Worm (Caenorhabditis elegans) whole organism, young adult: ENCODE measurements around the gene Y73B6BL.288.

Experiments
- B0261.1 ChIP-seq: sonication (generic microtip); optimal IDR thresholded peaks from 2 replicates; lab custom pipeline; 2016; ENCODE audit warnings: mild to moderate bottlenecking, missing genetic modification characterization, moderate library complexity, missing compliant biosample characterization
- F33H1.4 ChIP-seq: fragments of 200-800 bp; sonication (Bioruptor generic); IDR thresholded peaks from 2 replicates; pipeline ENCODE4 v1.3.6; 2022; ENCODE audit warnings: missing genetic modification reagents, missing genetic modification characterization, missing compliant biosample characterization
- F52B5.7 ChIP-seq: sonication (generic microtip); optimal IDR thresholded peaks from 2 replicates; lab custom pipeline; 2016; ENCODE audit warnings: mild to moderate bottlenecking, missing genetic modification characterization, missing compliant biosample characterization
- F57A8.1 ChIP-seq: fragments of 200-800 bp; sonication (Bioruptor generic); optimal IDR thresholded peaks from 2 replicates; lab custom pipeline; 2018; ENCODE audit warnings: mild to moderate bottlenecking, missing genetic modification characterization, moderate library complexity, missing compliant biosample characterization
- K11D2.4 ChIP-seq: fragments of 200-800 bp; sonication (Bioruptor generic); IDR thresholded peaks from 2 replicates; pipeline ENCODE4 v1.3.6; 2022; ENCODE audit warnings: missing genetic modification reagents, missing genetic modification characterization, missing compliant biosample characterization
- T07F8.4 ChIP-seq: sonication (generic microtip); optimal IDR thresholded peaks from 2 replicates; lab custom pipeline; 2016; ENCODE audit warnings: mild to moderate bottlenecking, missing genetic modification characterization, moderate library complexity, missing compliant biosample characterization
- T26A5.8 ChIP-seq: sonication (generic microtip); optimal IDR thresholded peaks from 2 replicates; lab custom pipeline; 2016; ENCODE audit warnings: missing genetic modification characterization, missing compliant biosample characterization
- akir-1 ChIP-seq: fragments of 200-800 bp; sonication (Bioruptor generic); optimal IDR thresholded peaks from 2 replicates; lab custom pipeline; 2018; ENCODE audit warnings: mild to moderate bottlenecking, missing genetic modification characterization, moderate library complexity, missing compliant biosample characterization
- aptf-3 ChIP-seq: fragments of 200-800 bp; sonication (Bioruptor generic); IDR thresholded peaks from 2 replicates; pipeline ENCODE4 v1.3.6; 2022; ENCODE audit warnings: missing genetic modification characterization, missing compliant biosample characterization
- athp-1 ChIP-seq: sonication (generic microtip); optimal IDR thresholded peaks from 2 replicates; lab custom pipeline; 2017; ENCODE audit warnings: mild to moderate bottlenecking, missing genetic modification characterization, missing compliant biosample characterization
- bed-1 ChIP-seq: fragments of 200-800 bp; sonication (Bioruptor generic); IDR thresholded peaks from 2 replicates; pipeline ENCODE4 v1.3.6; 2022; ENCODE audit warnings: missing genetic modification reagents, missing genetic modification characterization, missing compliant biosample characterization
- cebp-2 ChIP-seq: fragments of 200-800 bp; sonication (Bioruptor generic); IDR thresholded peaks from 2 replicates; pipeline ENCODE4 v1.3.6; 2022; ENCODE audit warnings: missing genetic modification characterization, missing compliant biosample characterization
- ceh-40 ChIP-seq: fragments of 200-800 bp; sonication (Bioruptor generic); IDR thresholded peaks from 2 replicates; pipeline ENCODE4 v1.3.6; 2022; ENCODE audit warnings: missing genetic modification characterization, missing compliant biosample characterization
- ceh-58 ChIP-seq: fragments of 200-800 bp; sonication (Bioruptor generic); IDR thresholded peaks from 2 replicates; pipeline ENCODE4 v1.3.6; 2022; ENCODE audit warnings: missing genetic modification characterization, missing compliant biosample characterization
- dpff-1 ChIP-seq: sonication (generic microtip); optimal IDR thresholded peaks from 2 replicates; lab custom pipeline; 2017; ENCODE audit warnings: mild to moderate bottlenecking, missing genetic modification characterization, missing compliant biosample characterization
- dpl-1 ChIP-seq: fragments of 150-350 bp; optimal IDR thresholded peaks from 2 replicates; lab custom pipeline; 2014; ENCODE audit warnings: missing biosample characterization, missing genetic modification reagents, missing genetic modification characterization
- egl-44 ChIP-seq: fragments of 200-800 bp; sonication (Bioruptor generic); IDR thresholded peaks from 2 replicates; pipeline ENCODE4 v1.3.6; 2022; ENCODE audit warnings: missing genetic modification reagents, missing genetic modification characterization, missing compliant biosample characterization
- egrh-3 ChIP-seq: fragments of 200-800 bp; sonication (Bioruptor generic); IDR thresholded peaks from 2 replicates; pipeline ENCODE4 v1.3.6; 2022; ENCODE audit warnings: missing genetic modification reagents, missing genetic modification characterization, missing compliant biosample characterization
- ekl-4 ChIP-seq: fragments of 200-800 bp; sonication (Bioruptor generic); IDR thresholded peaks from 2 replicates; pipeline ENCODE4 v1.3.6; 2022; ENCODE audit warnings: missing genetic modification reagents, missing genetic modification characterization, missing compliant biosample characterization
- ets-4 ChIP-seq: fragments of 200-800 bp; sonication (Bioruptor generic); optimal IDR thresholded peaks from 2 replicates; lab custom pipeline; 2018; ENCODE audit warnings: mild to moderate bottlenecking, missing genetic modification characterization, missing compliant biosample characterization
- him-1 ChIP-seq: sonication (generic microtip); optimal IDR thresholded peaks from 2 replicates; lab custom pipeline; 2016; ENCODE audit warnings: missing genotype, missing genetic modification reagents, missing genetic modification characterization, missing compliant biosample characterization
- hlh-26 ChIP-seq: fragments of 200-800 bp; sonication (Bioruptor generic); conservative IDR thresholded peaks from 2 replicates; pipeline ENCODE4 v1.3.6; 2022; ENCODE audit warnings: missing genetic modification reagents, missing genetic modification characterization, missing compliant biosample characterization
- hmg-1.2 ChIP-seq: fragments of 200-800 bp; sonication (Bioruptor generic); IDR thresholded peaks from 2 replicates; pipeline ENCODE4 v1.3.6; 2022; ENCODE audit warnings: missing genetic modification reagents, missing genetic modification characterization, missing compliant biosample characterization
- hrde-1 ChIP-seq: sonication (generic microtip); optimal IDR thresholded peaks from 2 replicates; lab custom pipeline; 2016; ENCODE audit warnings: missing genetic modification characterization, mild to moderate bottlenecking, missing compliant biosample characterization, moderate library complexity, missing genotype, missing genetic modification reagents, borderline replicate concordance
- hsf-1 ChIP-seq: fragments of 200-800 bp; sonication (Bioruptor generic); IDR thresholded peaks from 2 replicates; pipeline ENCODE4 v1.3.6; 2022; ENCODE audit warnings: missing genetic modification reagents, missing genetic modification characterization, missing compliant biosample characterization
- let-526 ChIP-seq: fragments of 200-800 bp; sonication (Bioruptor generic); IDR thresholded peaks from 2 replicates; pipeline ENCODE4 v1.3.6; 2022; ENCODE audit warnings: missing genetic modification reagents, missing genetic modification characterization, missing compliant biosample characterization
- madf-3 ChIP-seq: fragments of 200-800 bp; sonication (Bioruptor generic); IDR thresholded peaks from 2 replicates; pipeline ENCODE4 v1.3.6; 2022; ENCODE audit warnings: missing genetic modification reagents, missing genetic modification characterization, missing compliant biosample characterization
- mel-28 ChIP-seq: sonication (generic microtip); optimal IDR thresholded peaks from 2 replicates; lab custom pipeline; 2016; ENCODE audit warnings: borderline replicate concordance, mild to moderate bottlenecking, missing genetic modification characterization, missing compliant biosample characterization
- mxl-1 ChIP-seq: sonication (generic microtip); optimal IDR thresholded peaks from 2 replicates; lab custom pipeline; 2016; ENCODE audit warnings: missing genetic modification characterization, missing compliant biosample characterization
- nfya-1 ChIP-seq: sonication (generic microtip); optimal IDR thresholded peaks from 2 replicates; lab custom pipeline; 2017; ENCODE audit warnings: antibody characterized with exemption, missing compliant biosample characterization, missing genetic modification characterization, borderline replicate concordance; ENCODE audit not compliant: insufficient read depth
- nfya-2 ChIP-seq: fragments of 200-800 bp; sonication (Bioruptor generic); IDR thresholded peaks from 2 replicates; pipeline ENCODE4 v1.3.6; 2022; ENCODE audit warnings: missing genetic modification reagents, missing genetic modification characterization, missing compliant biosample characterization
- nfyb-1 ChIP-seq: fragments of 200-800 bp; sonication (Bioruptor generic); IDR thresholded peaks from 2 replicates; pipeline ENCODE4 v1.3.6; 2022; ENCODE audit warnings: missing genetic modification reagents, missing genetic modification characterization, missing compliant biosample characterization
- pbrm-1 ChIP-seq: fragments of 200-800 bp; sonication (Bioruptor generic); IDR thresholded peaks from 2 replicates; pipeline ENCODE4 v1.3.6; 2022; ENCODE audit warnings: missing genetic modification reagents, missing genetic modification characterization, missing compliant biosample characterization
- repo-1 ChIP-seq: sonication (generic microtip); optimal IDR thresholded peaks from 2 replicates; lab custom pipeline; 2017; ENCODE audit warnings: mild to moderate bottlenecking, missing genetic modification characterization, missing compliant biosample characterization
- rpc-1 ChIP-seq, 2 experiments: fragments of 150-350 bp in 1 of 2; sonication (generic microtip) in 1 of 2; optimal IDR thresholded peaks; 2 replicates each; lab custom pipeline; 2014 to 2018; ENCODE audit warnings: missing biosample characterization in 1 of 2, missing genetic modification characterization in 1 of 2, missing genetic modification reagents in 1 of 2, missing genotype in 1 of 2
- sdz-38 ChIP-seq: sonication (generic microtip); optimal IDR thresholded peaks from 2 replicates; lab custom pipeline; 2016; ENCODE audit warnings: missing genotype, missing genetic modification characterization, missing compliant biosample characterization
- sea-2 ChIP-seq: fragments of 200-800 bp; sonication (Bioruptor generic); IDR thresholded peaks from 2 replicates; pipeline ENCODE4 v1.3.6; 2022; ENCODE audit warnings: missing genetic modification characterization, missing compliant biosample characterization
- snpc-3.4 ChIP-seq: sonication (generic microtip); optimal IDR thresholded peaks from 2 replicates; lab custom pipeline; 2017; ENCODE audit warnings: missing genetic modification characterization, mild to moderate bottlenecking, missing compliant biosample characterization, antibody characterized with exemption, moderate library complexity, missing genotype, missing genetic modification reagents
- somi-1 ChIP-seq: fragments of 200-800 bp; sonication (Bioruptor generic); optimal IDR thresholded peaks from 2 replicates; lab custom pipeline; 2018; ENCODE audit warnings: mild to moderate bottlenecking, missing genetic modification characterization, missing compliant biosample characterization
- tbx-9 ChIP-seq: sonication (generic microtip); optimal IDR thresholded peaks from 2 replicates; lab custom pipeline; 2016; ENCODE audit warnings: borderline replicate concordance, missing genetic modification characterization, inconsistent platforms, missing compliant biosample characterization
- tlf-1 ChIP-seq: fragments of 200-800 bp; sonication (Bioruptor generic); optimal IDR thresholded peaks from 2 replicates; lab custom pipeline; 2018; ENCODE audit warnings: mild to moderate bottlenecking, missing genetic modification characterization, missing compliant biosample characterization
- unc-62 ChIP-seq: fragments of 150-350 bp; optimal IDR thresholded peaks from 2 replicates; lab custom pipeline; 2014; ENCODE audit warnings: missing biosample characterization, missing genetic modification reagents, missing genetic modification characterization
- zfh-2 ChIP-seq: fragments of 200-800 bp; sonication (Bioruptor generic); conservative IDR thresholded peaks from 2 replicates; pipeline ENCODE4 v1.3.6; 2022; ENCODE audit warnings: missing genetic modification reagents, missing genetic modification characterization, missing compliant biosample characterization
- zim-3 ChIP-seq: sonication (generic microtip); optimal IDR thresholded peaks from 2 replicates; lab custom pipeline; 2017; ENCODE audit warnings: mild to moderate bottlenecking, missing genetic modification characterization, moderate library complexity, missing compliant biosample characterization
- ztf-22 ChIP-seq: fragments of 200-800 bp; sonication (Bioruptor generic); optimal IDR thresholded peaks from 2 replicates; lab custom pipeline; 2018; ENCODE audit warnings: mild to moderate bottlenecking, missing genetic modification characterization, moderate library complexity, missing compliant biosample characterization
- ztf-6 ChIP-seq: fragments of 200-800 bp; sonication (Bioruptor generic); IDR thresholded peaks from 2 replicates; pipeline ENCODE4 v1.3.6; 2022; ENCODE audit warnings: missing genetic modification reagents, missing genetic modification characterization, missing compliant biosample characterization

Gene Y73B6BL.288

ce11 chrIV:6325772-6326171, 16.6 kb downstream of the Y73B6BL.288 start (continued):
- TF ChIP-seq mel-28 (tag; lab: Kevin White, UChicago) (no peak), hsf-1 (peak; percentile 27), ekl-4 (GFP tag; lab: Robert Waterston, UW) (peak; percentile 48; the same call in 1 of the 2 replicates), T07F8.4 (tag; lab: Kevin White, UChicago) (no peak), rpc-1 (optimal IDR thresholded peaks at IDR 0.05; lab: Kevin White, UChicago) (no peak), rpc-1 (tag; optimal IDR thresholded peaks at IDR 0.05; lab: Kevin White, UChicago) (no peak), unc-62 (GFP tag; lab: Kevin White, UChicago) (no peak), hlh-26 (GFP tag; lab: Robert Waterston, UW) (no peak), tbx-9 (tag; lab: Kevin White, UChicago) (peak; percentile 32), hmg-1.2 (GFP tag; lab: Robert Waterston, UW) (no peak), dpff-1 (no peak), ztf-22 (no peak), egl-44 (no peak), dpl-1 (GFP tag; lab: Kevin White, UChicago) (no peak), zfh-2 (GFP tag; lab: Robert Waterston, UW) (no peak), T26A5.8 (tag; lab: Kevin White, UChicago) (peak; percentile 61), nfya-1 (tag; lab: Kevin White, UChicago) (no peak), snpc-3.4 (tag; lab: Kevin White, UChicago) (no peak), somi-1 (GFP tag; lab: Kevin White, UChicago) (no peak), F33H1.4 (GFP tag; lab: Robert Waterston, UW) (no peak), K11D2.4 (GFP tag; lab: Robert Waterston, UW) (no peak), ceh-40 (peak; percentile 30; the same call in 1 of the 2 replicates), cebp-2 (GFP tag; lab: Robert Waterston, UW) (0 out of 2 replicates have a peak, but pooled peaks have one; percentile 39), let-526 (no peak), nfyb-1 (GFP tag; lab: Robert Waterston, UW) (peak; percentile 58), akir-1 (GFP tag; lab: Kevin White, UChicago) (no peak), pbrm-1 (GFP tag; lab: Robert Waterston, UW) (no peak), zim-3 (tag; lab: Kevin White, UChicago) (no peak), sdz-38 (tag; lab: Kevin White, UChicago) (no peak), F52B5.7 (tag; lab: Kevin White, UChicago) (no peak)
- TF ChIP-seq, all 124 proteins: peak for 30

- TF ChIP-seq ztf-6 (GFP tag; lab: Robert Waterston, UW) (peak; percentile 78), him-1 (tag; lab: Kevin White, UChicago) (no peak), unc-62 (GFP tag; lab: Kevin White, UChicago) (no peak), tbx-9 (tag; lab: Kevin White, UChicago) (no peak), ets-4 (no peak), bed-1 (GFP tag; lab: Robert Waterston, UW) (0 out of 2 replicates have a peak, but pooled peaks have one; percentile 33), tlf-1 (GFP tag; lab: Kevin White, UChicago) (peak; percentile 93), repo-1 (tag; lab: Kevin White, UChicago) (peak; percentile 90), sdz-38 (tag; lab: Kevin White, UChicago) (no peak), akir-1 (GFP tag; lab: Kevin White, UChicago) (no peak), aptf-3 (GFP tag; lab: Robert Waterston, UW) (0 out of 2 replicates have a peak, but pooled peaks have one; percentile 36), ceh-58 (GFP tag; lab: Robert Waterston, UW) (no peak), madf-3 (GFP tag; lab: Robert Waterston, UW) (peak; percentile 91), B0261.1 (tag; lab: Kevin White, UChicago) (peak; percentile 16), F57A8.1 (GFP tag; lab: Kevin White, UChicago) (no peak), egrh-3 (GFP tag; lab: Robert Waterston, UW) (peak; percentile 57; the same call in 1 of the 2 replicates), mxl-1 (no peak), zim-3 (tag; lab: Kevin White, UChicago) (peak; percentile 89), zfh-2 (GFP tag; lab: Robert Waterston, UW) (peak; percentile 90), nfya-2 (GFP tag; lab: Robert Waterston, UW) (no peak), sea-2 (GFP tag; lab: Robert Waterston, UW) (peak; percentile 81; the same call in 1 of the 2 replicates), hrde-1 (peak; percentile 88), athp-1 (tag; lab: Kevin White, UChicago) (peak; percentile 87)
Measured at ce11 chrIV:6323654-6324224, 18.6 kb downstream of the Y73B6BL.288 start, which contains the start of gene sqd-1. TSS of gene sqd-1 (plus strand) at chrIV:6324174.
